Fruit fly (Drosophila melanogaster) whole organism, embryonic: ENCODE measurements around the gene T48.

ENCODE experiments used
- Asciz ChIP-seq: fragments of 200-800 bp; sonication (Bioruptor generic); optimal IDR thresholded peaks from 2 replicates; lab custom pipeline; 2017; ENCODE audit warnings: missing biosample characterization, mild to moderate bottlenecking, missing genetic modification characterization, missing genetic modification reagents
- B-H1 ChIP-seq: fragments of 200-800 bp; sonication (Bioruptor generic); IDR thresholded peaks from 3 replicates; pipeline ENCODE4 v1.3.6; 2022; ENCODE audit warnings: missing biosample characterization, missing genetic modification characterization
- CG12942 ChIP-seq: fragments of 200-800 bp; sonication (Bioruptor generic); optimal IDR thresholded peaks from 3 replicates; lab custom pipeline; 2016; ENCODE audit warnings: missing biosample characterization, missing genetic modification characterization
- CG14050 ChIP-seq: fragments of 200-800 bp; sonication (Bioruptor generic); IDR thresholded peaks from 3 replicates; pipeline ENCODE4 v1.3.6; 2022; ENCODE audit warnings: missing biosample characterization, missing genetic modification characterization
- CG17186 ChIP-seq: fragments of 200-800 bp; sonication (Bioruptor generic); optimal IDR thresholded peaks from 3 replicates; lab custom pipeline; 2017; ENCODE audit warnings: missing biosample characterization, missing genetic modification reagents, missing genetic modification characterization
- CG17568 ChIP-seq: fragments of 200-800 bp; sonication (Bioruptor generic); optimal IDR thresholded peaks from 2 replicates; lab custom pipeline; 2018; ENCODE audit warnings: missing biosample characterization, mild to moderate bottlenecking, missing genetic modification characterization, moderate library complexity
- CG1832 ChIP-seq: fragments of 200-800 bp; sonication (Bioruptor generic); optimal IDR thresholded peaks from 2 replicates; lab custom pipeline; 2017; ENCODE audit warnings: missing biosample characterization, mild to moderate bottlenecking, missing genetic modification characterization, inconsistent platforms
- CG3163 ChIP-seq: fragments of 200-800 bp; sonication (Bioruptor generic); optimal IDR thresholded peaks from 3 replicates; lab custom pipeline; 2016; ENCODE audit warnings: missing biosample characterization, missing genetic modification characterization
- CG32772 ChIP-seq: fragments of 200-800 bp; sonication (Bioruptor generic); IDR thresholded peaks from 2 replicates; pipeline ENCODE4 v1.3.6; 2022; ENCODE audit warnings: missing biosample characterization, missing genetic modification characterization
- CG3726 ChIP-seq: fragments of 200-800 bp; sonication (Bioruptor generic); IDR thresholded peaks from 3 replicates; pipeline ENCODE4, ENCODE4 v1.3.6; 2022; ENCODE audit warnings: missing biosample characterization, missing genetic modification characterization
- CG4282 ChIP-seq: fragments of 200-800 bp; sonication (Bioruptor generic); optimal IDR thresholded peaks from 2 replicates; lab custom pipeline; 2016; ENCODE audit warnings: missing biosample characterization, missing genetic modification characterization
- CG4360 ChIP-seq: fragments of 200-800 bp; sonication (Bioruptor generic); IDR thresholded peaks from 2 replicates; pipeline ENCODE4 v1.3.6; 2022; ENCODE audit warnings: missing biosample characterization, missing genetic modification characterization
- CG6654 ChIP-seq: fragments of 200-800 bp; sonication (Bioruptor generic); optimal IDR thresholded peaks from 2 replicates; lab custom pipeline; 2017; ENCODE audit warnings: missing biosample characterization, mild to moderate bottlenecking, missing genetic modification characterization
- CG7357 ChIP-seq: fragments of 200-800 bp; sonication (Bioruptor generic); IDR thresholded peaks from 3 replicates; pipeline ENCODE4 v1.3.6; 2022; ENCODE audit warnings: missing biosample characterization, missing genetic modification characterization
- CG7928 ChIP-seq: fragments of 200-800 bp; sonication (Bioruptor generic); optimal IDR thresholded peaks from 2 replicates; lab custom pipeline; 2017; ENCODE audit warnings: missing biosample characterization, mild to moderate bottlenecking, missing genetic modification characterization
- CG7987 ChIP-seq: fragments of 200-800 bp; sonication (Bioruptor generic); optimal IDR thresholded peaks from 2 replicates; lab custom pipeline; 2018; ENCODE audit warnings: missing biosample characterization, mild to moderate bottlenecking, missing genetic modification characterization, moderate library complexity
- CG8478 ChIP-seq: fragments of >200 bp; optimal IDR thresholded peaks from 2 replicates; lab custom pipeline; 2018
- CG8924 ChIP-seq: fragments of 200-800 bp; optimal IDR thresholded peaks from 3 replicates; lab custom pipeline; 2019; ENCODE audit warnings: missing biosample characterization, mild to moderate bottlenecking, missing genetic modification characterization, moderate library complexity
- D ChIP-seq, 2 experiments: fragments of 200-800 bp in 1 of 2; fragments of >200 bp in 1 of 2; sonication (Bioruptor generic) in 1 of 2; optimal IDR thresholded peaks; 2 replicates in 1 of 2; 3 replicates in 1 of 2; lab custom pipeline; 2017; ENCODE audit warnings: mild to moderate bottlenecking in 1 of 2, missing biosample characterization in 1 of 2, missing genetic modification characterization in 1 of 2, missing genetic modification reagents in 1 of 2
- Dek ChIP-seq: fragments of 200-800 bp; sonication (Bioruptor generic); optimal IDR thresholded peaks from 3 replicates; lab custom pipeline; 2019; ENCODE audit warnings: missing biosample characterization, mild to moderate bottlenecking, missing genetic modification characterization, moderate library complexity
- Dp ChIP-seq: fragments of 200-800 bp; sonication (Bioruptor generic); optimal IDR thresholded peaks from 2 replicates; lab custom pipeline; 2018; ENCODE audit warnings: missing biosample characterization, mild to moderate bottlenecking, missing genetic modification characterization, moderate library complexity
- Fer3 ChIP-seq: fragments of 200-800 bp; sonication (Bioruptor generic); optimal IDR thresholded peaks from 2 replicates; lab custom pipeline; 2018; ENCODE audit warnings: missing biosample characterization, mild to moderate bottlenecking, missing genetic modification characterization, moderate library complexity
- HLH4C ChIP-seq: fragments of 200-800 bp; sonication (Bioruptor generic); IDR thresholded peaks from 3 replicates; pipeline ENCODE4 v1.3.6; 2022; ENCODE audit warnings: missing biosample characterization, missing genetic modification characterization; ENCODE audit not compliant: partially characterized antibody
- Kr ChIP-seq: fragments of 200-800 bp; sonication (Bioruptor generic); optimal IDR thresholded peaks from 2 replicates; lab custom pipeline; 2017; ENCODE audit warnings: missing biosample characterization, mild to moderate bottlenecking, missing genetic modification characterization
- Meics ChIP-seq: fragments of 200-800 bp; sonication (Bioruptor generic); optimal IDR thresholded peaks from 2 replicates; lab custom pipeline; 2017; ENCODE audit warnings: missing biosample characterization, mild to moderate bottlenecking, missing genetic modification characterization
- NFAT ChIP-seq: fragments of 200-800 bp; sonication (Bioruptor generic); IDR thresholded peaks from 2 replicates; pipeline ENCODE4 v1.3.6; 2022; ENCODE audit warnings: missing biosample characterization, missing genetic modification characterization
- NK7.1 ChIP-seq: fragments of 200-800 bp; sonication (Bioruptor generic); optimal IDR thresholded peaks from 3 replicates; lab custom pipeline; 2016; ENCODE audit warnings: missing biosample characterization, missing genetic modification characterization
- Nf-YC ChIP-seq: fragments of 200-800 bp; optimal IDR thresholded peaks from 3 replicates; lab custom pipeline; 2019; ENCODE audit warnings: missing biosample characterization, mild to moderate bottlenecking, missing genetic modification characterization, moderate library complexity
- Oaz ChIP-seq: fragments of 200-800 bp; sonication (Bioruptor generic); IDR thresholded peaks from 2 replicates; pipeline ENCODE4 v1.3.6; 2022; ENCODE audit warnings: missing biosample characterization, missing genetic modification characterization
- Oli ChIP-seq: fragments of 200-800 bp; sonication (Bioruptor generic); optimal IDR thresholded peaks from 2 replicates; lab custom pipeline; 2018; ENCODE audit warnings: missing biosample characterization, mild to moderate bottlenecking, missing genetic modification characterization, moderate library complexity
- Sox102F ChIP-seq: fragments of 200-800 bp; sonication (Bioruptor generic); optimal IDR thresholded peaks from 2 replicates; lab custom pipeline; 2018; ENCODE audit warnings: missing biosample characterization, mild to moderate bottlenecking, missing genetic modification characterization, moderate library complexity
- Tbp ChIP-seq: fragments of >200 bp; optimal IDR thresholded peaks from 2 replicates; lab custom pipeline; 2018; ENCODE audit warnings: missing biosample characterization, missing genetic modification characterization
- Xbp1 ChIP-seq: fragments of 200-800 bp; sonication (Bioruptor generic); optimal IDR thresholded peaks from 3 replicates; lab custom pipeline; 2016; ENCODE audit warnings: missing biosample characterization, mild to moderate bottlenecking, missing genetic modification characterization
- bcd ChIP-seq: fragments of 200-800 bp; sonication (Bioruptor generic); optimal IDR thresholded peaks from 2 replicates; lab custom pipeline; 2017; ENCODE audit warnings: missing biosample characterization, mild to moderate bottlenecking, missing genetic modification characterization
- cg ChIP-seq: fragments of 200-800 bp; sonication (Bioruptor generic); optimal IDR thresholded peaks from 3 replicates; lab custom pipeline; 2019; ENCODE audit warnings: missing biosample characterization, mild to moderate bottlenecking, missing genetic modification characterization, moderate library complexity
- chm ChIP-seq: fragments of 200-800 bp; sonication (Bioruptor generic); IDR thresholded peaks from 2 replicates; pipeline ENCODE4 v1.3.6; 2022; ENCODE audit warnings: missing biosample characterization, missing genetic modification characterization
- emc ChIP-seq: fragments of 200-800 bp; sonication (Bioruptor generic); optimal IDR thresholded peaks from 2 replicates; lab custom pipeline; 2016; ENCODE audit warnings: missing biosample characterization, missing genetic modification characterization
- en ChIP-seq: fragments of 200-800 bp; sonication (Bioruptor generic); optimal IDR thresholded peaks from 2 replicates; lab custom pipeline; 2016; ENCODE audit warnings: missing biosample characterization, missing genetic modification characterization
- gem ChIP-seq: fragments of 200-800 bp; sonication (Bioruptor generic); optimal IDR thresholded peaks from 2 replicates; lab custom pipeline; 2019; ENCODE audit warnings: missing biosample characterization, mild to moderate bottlenecking, missing genetic modification characterization, moderate library complexity
- gsb ChIP-seq: fragments of 200-800 bp; sonication (Bioruptor generic); IDR thresholded peaks from 2 replicates; pipeline ENCODE4 v1.3.6; 2022; ENCODE audit warnings: missing biosample characterization, missing genetic modification characterization
- ind ChIP-seq: fragments of 200-800 bp; sonication (Bioruptor generic); optimal IDR thresholded peaks from 3 replicates; lab custom pipeline; 2016; ENCODE audit warnings: missing biosample characterization, missing genetic modification characterization
- kay ChIP-seq: fragments of 200-800 bp; sonication (Bioruptor generic); optimal IDR thresholded peaks from 2 replicates; lab custom pipeline; 2016; ENCODE audit warnings: missing biosample characterization, missing genetic modification characterization
- klu ChIP-seq: fragments of 200-800 bp; sonication (Bioruptor generic); IDR thresholded peaks from 2 replicates; pipeline ENCODE4 v1.3.6; 2022; ENCODE audit warnings: missing biosample characterization, missing genetic modification characterization
- lilli ChIP-seq: fragments of 200-800 bp; sonication (Bioruptor generic); optimal IDR thresholded peaks from 3 replicates; lab custom pipeline; 2016; ENCODE audit warnings: missing biosample characterization, missing genetic modification characterization
- luna ChIP-seq: fragments of 200-800 bp; sonication (Bioruptor generic); optimal IDR thresholded peaks from 2 replicates; lab custom pipeline; 2016; ENCODE audit warnings: missing biosample characterization, missing genetic modification characterization
- nerfin-2 ChIP-seq: fragments of 200-800 bp; sonication (Bioruptor generic); IDR thresholded peaks from 2 replicates; pipeline ENCODE4 v1.3.6; 2022; ENCODE audit warnings: missing biosample characterization, missing genetic modification characterization; ENCODE audit not compliant: partially characterized antibody
- scrt ChIP-seq: fragments of 200-800 bp; sonication (Bioruptor generic); optimal IDR thresholded peaks from 2 replicates; lab custom pipeline; 2018; ENCODE audit warnings: missing biosample characterization, mild to moderate bottlenecking, missing genetic modification characterization, moderate library complexity
- slbo ChIP-seq: fragments of 200-800 bp; sonication (Bioruptor generic); IDR thresholded peaks from 2 replicates; pipeline ENCODE4 v1.3.6; 2022; ENCODE audit warnings: missing biosample characterization, missing genetic modification characterization
- sna ChIP-seq: fragments of 200-800 bp; sonication (Bioruptor generic); IDR thresholded peaks from 2 replicates; pipeline ENCODE4 v1.3.6; 2022; ENCODE audit warnings: missing biosample characterization, missing genetic modification characterization; ENCODE audit not compliant: partially characterized antibody
- tna ChIP-seq: fragments of 200-800 bp; sonication (Bioruptor generic); IDR thresholded peaks from 2 replicates; pipeline ENCODE4 v1.3.6; 2022; ENCODE audit warnings: missing biosample characterization, missing genetic modification characterization; ENCODE audit not compliant: partially characterized antibody
- trem ChIP-seq: fragments of 200-800 bp; optimal IDR thresholded peaks from 3 replicates; lab custom pipeline; 2019; ENCODE audit warnings: missing biosample characterization, mild to moderate bottlenecking, missing genetic modification characterization, moderate library complexity

Gene T48

DNA sequence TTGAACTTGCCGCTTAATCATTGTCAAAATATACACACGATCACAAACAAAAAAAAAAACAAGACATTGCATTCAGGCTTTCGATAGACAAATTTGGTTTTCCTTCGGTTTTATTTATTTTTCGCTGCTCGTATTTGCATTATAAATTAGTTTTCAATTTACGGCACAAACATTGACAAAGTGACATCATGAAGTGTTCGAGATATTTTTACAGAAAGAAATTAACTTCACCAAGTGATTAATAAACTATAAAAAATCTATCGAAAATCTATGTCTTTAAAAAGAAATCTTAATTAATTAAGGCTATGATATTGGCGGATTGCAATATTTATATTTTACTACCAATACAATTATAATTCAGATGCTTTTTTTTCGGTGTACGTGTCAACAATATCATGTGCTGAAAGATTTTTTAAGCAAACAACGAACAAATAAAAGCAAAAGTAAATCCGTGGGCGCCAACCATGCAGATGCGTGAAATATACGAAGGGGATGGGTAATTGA is 42.3 kb downstream of the T48 start (continued):
- TF ChIP-seq CG14050 (no peak), Tbp (no peak), klu (GFP tag; lab: Robert Waterston, UW) (no peak), B-H1 (GFP tag; lab: Robert Waterston, UW) (no peak), D (optimal IDR thresholded peaks at IDR 0.05; lab: Kevin White, UChicago) (no peak), D (GFP tag; optimal IDR thresholded peaks at IDR 0.05; lab: Kevin White, UChicago) (peak; percentile 20), cg (GFP tag; lab: Kevin White, UChicago) (no peak), Dek (tag; lab: Kevin White, UChicago) (peak; percentile 1), en (no peak), sna (GFP tag; lab: Robert Waterston, UW) (no peak), CG4282 (no peak), luna (GFP tag; lab: Kevin White, UChicago) (no peak), CG32772 (no peak), ind (GFP tag; lab: Kevin White, UChicago) (peak; percentile 35), CG17568 (GFP tag; lab: Kevin White, UChicago) (peak; percentile 53), Oli (tag; lab: Kevin White, UChicago) (peak; percentile 8), CG8924 (tag; lab: Kevin White, UChicago) (peak; percentile 41), NFAT (GFP tag; lab: Robert Waterston, UW) (no peak), CG8478 (lab: Kevin White, UChicago) (no peak), CG1832 (GFP tag; lab: Kevin White, UChicago) (no peak), Sox102F (GFP tag; lab: Kevin White, UChicago) (peak; percentile 60), NK7.1 (GFP tag; lab: Kevin White, UChicago) (peak; percentile 43), HLH4C (GFP tag; lab: Robert Waterston, UW) (no peak), CG17186 (GFP tag; lab: Kevin White, UChicago) (no peak), trem (tag; lab: Kevin White, UChicago) (no peak), CG6654 (no peak), emc (GFP tag; lab: Kevin White, UChicago) (no peak), Fer3 (tag; lab: Kevin White, UChicago) (peak; percentile 53), kay (peak; percentile 50), Meics (GFP tag; lab: Kevin White, UChicago) (peak; percentile 74), CG3163 (no peak), slbo (GFP tag; lab: Robert Waterston, UW) (no peak), lilli (GFP tag; lab: Kevin White, UChicago) (no peak), Asciz (GFP tag; lab: Kevin White, UChicago) (peak; percentile 75), Dp (no peak), bcd (GFP tag; lab: Kevin White, UChicago) (peak; percentile 48), Kr (GFP tag; lab: Kevin White, UChicago) (no peak), Xbp1 (GFP tag; lab: Kevin White, UChicago) (no peak), CG12942 (GFP tag; lab: Kevin White, UChicago) (no peak), gsb (no peak), Nf-YC (tag; lab: Kevin White, UChicago) (peak; percentile 56), chm (no peak), gem (tag; lab: Kevin White, UChicago) (peak; percentile 73), nerfin-2 (GFP tag; lab: Robert Waterston, UW) (no peak), CG7928 (GFP tag; lab: Kevin White, UChicago) (no peak), CG4360 (GFP tag; lab: Robert Waterston, UW) (no peak), Oaz (no peak), tna (GFP tag; lab: Robert Waterston, UW) (no peak), CG3726 (GFP tag; lab: Robert Waterston, UW) (no peak), CG7987 (GFP tag; lab: Kevin White, UChicago) (peak; percentile 58), CG7357 (GFP tag; lab: Robert Waterston, UW) (0 out of 3 replicates have a peak, but pooled peaks have one; percentile 25), scrt (peak; percentile 1)
